Fruit fly (Drosophila melanogaster): Measurements from ENCODE around the gene PIG-F.
A peak's percentile ranks its signal among the peaks of the same experiment; 100 is the strongest.

PIG-F gene

DNA sequence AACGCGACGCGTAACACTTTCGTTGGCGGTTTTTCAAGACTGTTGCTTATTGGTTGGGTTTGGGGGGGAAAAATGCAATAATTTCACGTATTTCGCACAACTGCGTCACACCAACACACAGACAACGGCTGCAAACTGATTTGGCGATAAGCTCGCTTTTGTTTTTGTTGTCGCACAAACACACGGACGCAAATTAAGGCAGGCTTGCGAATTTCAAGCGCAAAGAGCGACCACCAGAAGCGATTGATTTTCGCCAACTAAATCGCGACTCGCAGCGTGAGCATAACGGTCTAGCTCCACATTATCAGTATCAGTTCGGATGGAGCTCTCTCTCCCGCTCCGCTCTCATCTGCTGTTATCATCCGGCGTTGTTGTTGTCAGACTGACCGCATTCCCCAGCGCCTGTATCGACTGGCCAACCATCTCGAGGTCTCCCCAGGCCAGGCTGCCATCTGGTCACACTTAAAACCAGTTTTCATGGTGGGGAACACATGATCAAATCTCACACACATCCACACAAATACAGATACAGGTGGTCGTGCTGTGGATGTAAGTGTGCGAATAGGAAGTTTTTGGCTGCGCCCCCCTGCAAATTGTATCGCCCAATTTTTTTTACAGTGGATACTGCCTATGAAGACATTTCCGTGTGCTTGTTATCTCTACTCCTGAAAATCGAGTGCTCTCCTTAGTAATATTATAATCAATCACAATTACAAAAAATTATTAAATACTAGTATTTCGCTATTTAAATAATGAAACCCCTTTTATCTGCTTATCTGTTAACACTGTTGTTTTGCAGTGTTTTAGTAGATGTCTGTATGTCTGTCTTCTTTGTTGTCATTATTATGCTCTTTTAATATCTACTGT, 20.7 kb downstream of the PIG-F start (continued):
- TF ChIP-seq CG1792 (GFP tag; optimal IDR thresholded peaks at IDR 0.05) (peak; percentile 20), CG11398 (GFP tag; optimal IDR thresholded peaks at IDR 0.05) (no peak), CG11085 (GFP tag; IDR thresholded peaks at IDR 0.05) (peak; percentile 56; the same call in 1 of the 2 replicates), crc (GFP tag; optimal IDR thresholded peaks at IDR 0.05) (no peak), zen (tag; optimal IDR thresholded peaks at IDR 0.05) (no peak), ems (GFP tag; optimal IDR thresholded peaks at IDR 0.05) (peak; percentile 33), Oaz (GFP tag; IDR thresholded peaks at IDR 0.05) (no peak), Myb (GFP tag; optimal IDR thresholded peaks at IDR 0.05) (peak; percentile 4), Xbp1 (GFP tag; optimal IDR thresholded peaks at IDR 0.05) (peak; percentile 60), CG10267 (tag; optimal IDR thresholded peaks at IDR 0.05) (no peak), Optix (GFP tag; IDR thresholded peaks at IDR 0.05) (no peak), Chrac-16 (GFP tag; optimal IDR thresholded peaks at IDR 0.05) (peak; percentile 36), run (tag; optimal IDR thresholded peaks at IDR 0.05) (no peak), slbo (GFP tag; IDR thresholded peaks at IDR 0.05) (peak; percentile 90), Dp (GFP tag; optimal IDR thresholded peaks at IDR 0.05) (no peak), jing (GFP tag; optimal IDR thresholded peaks at IDR 0.05) (peak; percentile 10), disco-r (GFP tag; optimal IDR thresholded peaks at IDR 0.05) (no peak), D19A (tag; optimal IDR thresholded peaks at IDR 0.05) (peak; percentile 37), Hsf (GFP tag; optimal IDR thresholded peaks at IDR 0.05) (peak; percentile 65), CG3065 (GFP tag; optimal IDR thresholded peaks at IDR 0.05) (no peak), yki (optimal IDR thresholded peaks at IDR 0.05) (no peak), usp (GFP tag; optimal IDR thresholded peaks at IDR 0.05) (no peak), CG13296 (GFP tag; optimal IDR thresholded peaks at IDR 0.05) (peak; percentile 57), GATAe (GFP tag; conservative IDR thresholded peaks at IDR 0.05) (peak; percentile 41), ind (GFP tag; optimal IDR thresholded peaks at IDR 0.05) (peak; percentile 69), CG6854 (GFP tag; optimal IDR thresholded peaks at IDR 0.05) (peak; percentile 56), CG14050 (GFP tag; IDR thresholded peaks at IDR 0.05) (peak; percentile 54), knrl (GFP tag; IDR thresholded peaks at IDR 0.05; ENCODE audit: partially characterized antibody) (no peak), odd (GFP tag; optimal IDR thresholded peaks at IDR 0.05) (peak; percentile 56), wdn (GFP tag; IDR thresholded peaks at IDR 0.05) (peak; percentile 39; the same call in 1 of the 2 replicates), B-H2 (GFP tag; optimal IDR thresholded peaks at IDR 0.05) (peak; percentile 40), HmgZ (tag; optimal IDR thresholded peaks at IDR 0.05) (peak; percentile 78), CG30020 (tag; optimal IDR thresholded peaks at IDR 0.05) (no peak), CG43689 (GFP tag; IDR thresholded peaks at IDR 0.05) (no peak), Sin3A (optimal IDR thresholded peaks at IDR 0.05) (no peak), CG6175 (GFP tag; IDR thresholded peaks at IDR 0.05) (peak; percentile 64; the same call in 2 of the 3 replicates), pho (GFP tag; optimal IDR thresholded peaks at IDR 0.05) (peak; percentile 66), MTF-1 (GFP tag; optimal IDR thresholded peaks at IDR 0.05; ENCODE audit: borderline replicate concordance) (no peak), CG33557 (GFP tag; optimal IDR thresholded peaks at IDR 0.05) (no peak), vfl (GFP tag; optimal IDR thresholded peaks at IDR 0.05) (no peak), HHEX (GFP tag; optimal IDR thresholded peaks at IDR 0.05) (peak; percentile 33), ken (GFP tag; IDR thresholded peaks at IDR 0.05) (0 out of 3 replicates have a peak, but pooled peaks have one; percentile 8), CG12391 (tag; optimal IDR thresholded peaks at IDR 0.05) (peak; percentile 63), CG31365 (tag; optimal IDR thresholded peaks at IDR 0.05) (no peak), pros (GFP tag; optimal IDR thresholded peaks at IDR 0.05) (no peak), CG3995 (GFP tag; optimal IDR thresholded peaks at IDR 0.05) (peak; percentile 37), CG7357 (GFP tag; IDR thresholded peaks at IDR 0.05) (peak; percentile 37; the same call in 2 of the 3 replicates), CG4424 (GFP tag; optimal IDR thresholded peaks at IDR 0.05) (peak; percentile 35), CG10321 (GFP tag; IDR thresholded peaks at IDR 0.05) (no peak), mam (GFP tag; optimal IDR thresholded peaks at IDR 0.05) (peak; percentile 13), p53 (GFP tag; optimal IDR thresholded peaks at IDR 0.05) (no peak)

All from whole organism, embryonic.